Fruit fly (Drosophila melanogaster) whole organism, embryonic: ENCODE measurements around the gene CG13250.
A peak's percentile ranks its signal among the peaks of the same experiment; 100 is the strongest.

ENCODE experiments used
- CG1024 ChIP-seq: fragments of 200-800 bp; sonication (Bioruptor generic); IDR thresholded peaks from 2 replicates; pipeline ENCODE4 v1.3.6; 2022; ENCODE audit warnings: missing biosample characterization, missing genetic modification characterization
- CG10267 ChIP-seq: fragments of 200-800 bp; sonication (Bioruptor generic); optimal IDR thresholded peaks from 2 replicates; lab custom pipeline; 2018; ENCODE audit warnings: missing biosample characterization, mild to moderate bottlenecking, missing genetic modification characterization, moderate library complexity
- CG11504 ChIP-seq: fragments of 200-800 bp; sonication (Bioruptor generic); optimal IDR thresholded peaks from 3 replicates; lab custom pipeline; 2019; ENCODE audit warnings: missing biosample characterization, mild to moderate bottlenecking, missing genetic modification characterization, moderate library complexity
- CG14710 ChIP-seq: fragments of 200-800 bp; sonication (Bioruptor generic); optimal IDR thresholded peaks from 3 replicates; lab custom pipeline; 2019; ENCODE audit warnings: missing biosample characterization, mild to moderate bottlenecking, missing genetic modification characterization, moderate library complexity
- CG15011 ChIP-seq: fragments of 200-800 bp; sonication (Bioruptor generic); optimal IDR thresholded peaks from 3 replicates; lab custom pipeline; 2018; ENCODE audit warnings: missing biosample characterization, mild to moderate bottlenecking, missing genetic modification characterization
- CG1602 ChIP-seq: fragments of 200-800 bp; sonication (Bioruptor generic); optimal IDR thresholded peaks from 3 replicates; lab custom pipeline; 2016; ENCODE audit warnings: missing biosample characterization, missing genetic modification characterization
- CG17361 ChIP-seq: fragments of 200-800 bp; sonication (Bioruptor generic); IDR thresholded peaks from 3 replicates; pipeline ENCODE4 v1.3.6; 2022; ENCODE audit warnings: missing biosample characterization, missing genetic modification characterization
- CG1792 ChIP-seq: fragments of 200-800 bp; sonication (Bioruptor generic); optimal IDR thresholded peaks from 2 replicates; lab custom pipeline; 2016; ENCODE audit warnings: missing biosample characterization, missing genetic modification characterization
- CG18619 ChIP-seq: fragments of 200-800 bp; sonication (Bioruptor generic); optimal IDR thresholded peaks from 3 replicates; lab custom pipeline; 2017; ENCODE audit warnings: missing biosample characterization, mild to moderate bottlenecking, missing genetic modification characterization
- CG34224 ChIP-seq: fragments of 200-800 bp; sonication (Bioruptor generic); IDR thresholded peaks from 3 replicates; pipeline ENCODE4 v1.3.6; 2022; ENCODE audit warnings: missing biosample characterization, missing genetic modification characterization; ENCODE audit not compliant: partially characterized antibody
- CG42726 ChIP-seq: fragments of 200-800 bp; sonication (Bioruptor generic); IDR thresholded peaks from 2 replicates; pipeline ENCODE4 v1.3.6; 2022; ENCODE audit warnings: missing biosample characterization, missing genetic modification characterization; ENCODE audit not compliant: partially characterized antibody
- CG4282 ChIP-seq: fragments of 200-800 bp; sonication (Bioruptor generic); optimal IDR thresholded peaks from 2 replicates; lab custom pipeline; 2016; ENCODE audit warnings: missing biosample characterization, missing genetic modification characterization
- CG4360 ChIP-seq: fragments of 200-800 bp; sonication (Bioruptor generic); IDR thresholded peaks from 2 replicates; pipeline ENCODE4 v1.3.6; 2022; ENCODE audit warnings: missing biosample characterization, missing genetic modification characterization
- CG7372 ChIP-seq: fragments of 200-800 bp; sonication (Bioruptor generic); IDR thresholded peaks from 2 replicates; pipeline ENCODE4 v1.3.6; 2022; ENCODE audit warnings: missing biosample characterization, missing genetic modification characterization
- CG8388 ChIP-seq: fragments of 200-800 bp; sonication (Bioruptor generic); optimal IDR thresholded peaks from 2 replicates; lab custom pipeline; 2019; ENCODE audit warnings: missing biosample characterization, mild to moderate bottlenecking, missing genetic modification characterization, moderate library complexity
- CG8944 ChIP-seq: fragments of 200-800 bp; sonication (Bioruptor generic); optimal IDR thresholded peaks from 3 replicates; lab custom pipeline; 2016; ENCODE audit warnings: missing biosample characterization, missing genetic modification characterization
- Deaf1 ChIP-seq: fragments of 200-800 bp; optimal IDR thresholded peaks from 3 replicates; lab custom pipeline; 2019; ENCODE audit warnings: missing biosample characterization, mild to moderate bottlenecking, missing genetic modification characterization, moderate library complexity
- Dll ChIP-seq: fragments of 200-800 bp; sonication (Bioruptor generic); IDR thresholded peaks from 4 replicates; pipeline ENCODE4 v1.3.6; 2022; ENCODE audit warnings: missing biosample characterization, missing genetic modification characterization; ENCODE audit not compliant: partially characterized antibody
- Doc3 ChIP-seq: fragments of 200-800 bp; sonication (Bioruptor generic); IDR thresholded peaks from 3 replicates; pipeline ENCODE4 v1.3.6; 2022; ENCODE audit warnings: missing biosample characterization, missing genetic modification characterization; ENCODE audit not compliant: partially characterized antibody
- Lpt ChIP-seq: fragments of >200 bp; optimal IDR thresholded peaks from 2 replicates; lab custom pipeline; 2018; ENCODE audit warnings: missing biosample characterization, missing genetic modification characterization
- Max ChIP-seq: fragments of 200-800 bp; sonication (Bioruptor generic); optimal IDR thresholded peaks from 2 replicates; lab custom pipeline; 2016; ENCODE audit warnings: missing biosample characterization, mild to moderate bottlenecking, missing genetic modification characterization
- Nf-YB ChIP-seq: fragments of 200-800 bp; sonication (Bioruptor generic); optimal IDR thresholded peaks from 3 replicates; lab custom pipeline; 2019; ENCODE audit warnings: missing biosample characterization, mild to moderate bottlenecking, missing genetic modification characterization, moderate library complexity
- PHDP ChIP-seq: fragments of 200-800 bp; sonication (Bioruptor generic); optimal IDR thresholded peaks from 3 replicates; lab custom pipeline; 2018; ENCODE audit warnings: missing biosample characterization, mild to moderate bottlenecking, missing genetic modification characterization, moderate library complexity
- Pdp1 ChIP-seq, 2 experiments: fragments of 200-800 bp; sonication (Bioruptor generic); optimal IDR thresholded peaks; 3 replicates each; lab custom pipeline; 2016; ENCODE audit warnings: missing biosample characterization in 2 of 2, missing genetic modification characterization in 2 of 2, mild to moderate bottlenecking in 1 of 2, moderate library complexity in 1 of 2
- Scr ChIP-seq: fragments of 200-800 bp; sonication (Bioruptor generic); IDR thresholded peaks from 2 replicates; pipeline ENCODE4 v1.3.6; 2022; ENCODE audit warnings: missing biosample characterization, missing genetic modification characterization; ENCODE audit not compliant: partially characterized antibody
- Sox102F ChIP-seq: fragments of 200-800 bp; sonication (Bioruptor generic); optimal IDR thresholded peaks from 2 replicates; lab custom pipeline; 2018; ENCODE audit warnings: missing biosample characterization, mild to moderate bottlenecking, missing genetic modification characterization, moderate library complexity
- Ssrp ChIP-seq: fragments of 200-800 bp; sonication (Bioruptor generic); optimal IDR thresholded peaks from 2 replicates; lab custom pipeline; 2018; ENCODE audit warnings: missing biosample characterization, mild to moderate bottlenecking, missing genetic modification characterization, moderate library complexity
- cato ChIP-seq: fragments of 200-800 bp; sonication (Bioruptor generic); optimal IDR thresholded peaks from 2 replicates; lab custom pipeline; 2016; ENCODE audit warnings: missing biosample characterization, missing genetic modification characterization, borderline replicate concordance
- caup ChIP-seq: fragments of 200-800 bp; sonication (Bioruptor generic); optimal IDR thresholded peaks from 3 replicates; lab custom pipeline; 2017; ENCODE audit warnings: missing biosample characterization, mild to moderate bottlenecking, missing genetic modification characterization, moderate library complexity; ENCODE audit not compliant: severe bottlenecking
- chif ChIP-seq, 2 experiments: fragments of 200-800 bp; sonication (Bioruptor generic); optimal IDR thresholded peaks; 3 replicates each; lab custom pipeline; 2016; ENCODE audit warnings: missing biosample characterization in 2 of 2, missing genetic modification characterization in 2 of 2
- chinmo ChIP-seq: fragments of 200-800 bp; sonication (Bioruptor generic); IDR thresholded peaks from 4 replicates; pipeline ENCODE4 v1.3.6; 2022; ENCODE audit warnings: missing biosample characterization, missing genetic modification characterization; ENCODE audit not compliant: partially characterized antibody
- crp ChIP-seq, 2 experiments: fragments of 200-800 bp; sonication (Bioruptor generic); optimal IDR thresholded peaks; 2 replicates in 1 of 2; 3 replicates in 1 of 2; lab custom pipeline; 2017; ENCODE audit warnings: missing biosample characterization in 2 of 2, missing genetic modification characterization in 2 of 2, mild to moderate bottlenecking in 1 of 2, moderate library complexity in 1 of 2
- gce ChIP-seq: fragments of 200-800 bp; sonication (Bioruptor generic); IDR thresholded peaks from 3 replicates; pipeline ENCODE4 v1.3.6; 2022; ENCODE audit warnings: missing biosample characterization, missing genetic modification characterization
- lab ChIP-seq: fragments of 200-800 bp; sonication (Bioruptor generic); optimal IDR thresholded peaks from 3 replicates; lab custom pipeline; 2017; ENCODE audit warnings: missing biosample characterization, missing genetic modification characterization, mild to moderate bottlenecking, moderate library complexity, missing genetic modification reagents
- lilli ChIP-seq: fragments of 200-800 bp; sonication (Bioruptor generic); optimal IDR thresholded peaks from 3 replicates; lab custom pipeline; 2016; ENCODE audit warnings: missing biosample characterization, missing genetic modification characterization
- lola ChIP-seq, 3 experiments: fragments of >200 bp in 2 of 3; fragments of 200-800 bp in 1 of 3; sonication (Bioruptor generic) in 1 of 3; optimal IDR thresholded peaks; 2 replicates each; lab custom pipeline; 2017 to 2019; ENCODE audit warnings: missing biosample characterization in 3 of 3, missing genetic modification characterization in 3 of 3, mild to moderate bottlenecking in 1 of 3, moderate library complexity in 1 of 3
- nerfin-1 ChIP-seq: fragments of 200-800 bp; sonication (Bioruptor generic); optimal IDR thresholded peaks from 3 replicates; lab custom pipeline; 2019; ENCODE audit warnings: missing biosample characterization, mild to moderate bottlenecking, missing genetic modification characterization, moderate library complexity
- pita ChIP-seq: fragments of 200-800 bp; sonication (Bioruptor generic); optimal IDR thresholded peaks from 2 replicates; lab custom pipeline; 2017; ENCODE audit warnings: missing biosample characterization, mild to moderate bottlenecking, missing genetic modification characterization
- rib ChIP-seq: fragments of 200-800 bp; sonication (Bioruptor generic); IDR thresholded peaks from 2 replicates; pipeline ENCODE4 v1.3.6; 2022; ENCODE audit warnings: missing biosample characterization, missing genetic modification characterization
- ro ChIP-seq: fragments of 200-800 bp; sonication (Bioruptor generic); IDR thresholded peaks from 2 replicates; pipeline ENCODE4 v1.3.6; 2022; ENCODE audit warnings: missing biosample characterization, missing genetic modification characterization
- sens-2 ChIP-seq: fragments of 200-800 bp; sonication (Bioruptor generic); IDR thresholded peaks from 2 replicates; pipeline ENCODE4 v1.3.6; 2022; ENCODE audit warnings: missing biosample characterization, missing genetic modification characterization
- stwl ChIP-seq: fragments of 200-800 bp; sonication (Bioruptor generic); optimal IDR thresholded peaks from 3 replicates; lab custom pipeline; 2018; ENCODE audit warnings: missing biosample characterization, mild to moderate bottlenecking, missing genetic modification characterization, moderate library complexity
- tll ChIP-seq, 2 experiments: fragments of 200-800 bp in 1 of 2; fragments of >200 bp in 1 of 2; sonication (Bioruptor generic) in 1 of 2; optimal IDR thresholded peaks; 2 replicates each; lab custom pipeline; 2017 to 2019; ENCODE audit warnings: missing biosample characterization in 2 of 2, missing genetic modification characterization in 2 of 2, mild to moderate bottlenecking in 1 of 2, moderate library complexity in 1 of 2
- toy ChIP-seq: fragments of 200-800 bp; sonication (Bioruptor generic); IDR thresholded peaks from 2 replicates; pipeline ENCODE4 v1.3.6; 2022; ENCODE audit warnings: missing biosample characterization, missing genetic modification characterization
- vvl ChIP-seq: fragments of 200-800 bp; sonication (Bioruptor generic); IDR thresholded peaks from 2 replicates; pipeline ENCODE4 v1.3.6; 2022; ENCODE audit warnings: missing biosample characterization, missing genetic modification characterization
- zfh1 ChIP-seq: fragments of 200-800 bp; sonication (Bioruptor generic); IDR thresholded peaks from 3 replicates; pipeline ENCODE4 v1.3.6; 2022; ENCODE audit warnings: missing biosample characterization, missing genetic modification characterization

CG13250 gene

DNA sequence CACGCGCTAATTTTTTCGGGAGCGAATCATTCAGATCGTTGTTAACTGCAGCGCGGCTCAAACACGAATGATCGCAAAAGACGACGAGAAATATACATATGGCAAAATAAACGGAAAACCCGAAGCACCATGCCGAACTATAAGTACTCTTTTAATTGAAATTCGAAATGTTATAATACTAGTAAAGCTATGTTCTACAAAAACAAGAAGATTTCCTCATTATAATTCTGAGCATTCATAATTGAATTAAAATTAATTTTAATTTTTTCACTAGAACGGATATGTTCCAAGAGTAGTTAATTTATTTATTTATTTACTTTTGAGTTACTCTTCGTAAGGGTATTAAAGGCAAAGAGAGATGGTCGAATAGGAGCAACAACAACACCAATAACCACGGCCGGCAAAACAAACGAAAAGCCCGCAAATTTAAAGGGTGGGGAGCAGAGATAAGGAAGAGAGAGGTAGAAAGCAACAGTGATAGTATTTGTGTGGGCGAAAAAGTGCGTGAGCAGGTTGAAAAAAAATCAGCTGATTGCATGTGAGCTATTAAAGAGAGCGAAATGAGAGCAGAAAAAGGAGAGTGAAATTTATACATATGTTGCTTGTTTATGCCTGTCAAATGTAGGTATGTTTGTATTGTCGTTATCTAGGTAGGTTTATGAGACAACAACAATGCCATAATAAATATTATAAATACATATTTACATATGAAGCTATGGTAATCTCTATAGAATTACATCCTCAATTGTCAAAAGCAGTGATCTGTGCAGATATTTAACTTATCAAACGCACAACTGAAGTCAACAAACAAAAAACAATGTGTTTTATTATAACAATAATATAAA lies 39.9 kb upstream of the CG13250 start (continued):
- TF ChIP-seq zfh1: peak; percentile 68; the same call in 2 of the 3 replicates
- TF ChIP-seq toy (GFP tag; lab: Robert Waterston, UW): 0 out of 2 replicates have a peak, but pooled peaks have one; percentile 33
- TF ChIP-seq cato (GFP tag; lab: Kevin White, UChicago): peak; percentile 11
- peak; percentile 63; the same call in 1 of the 2 replicates for TF ChIP-seq rib (GFP tag; lab: Robert Waterston, UW)
- no peak for TF ChIP-seq tll (GFP tag; optimal IDR thresholded peaks at IDR 0.05; lab: Kevin White, UChicago)
- TF ChIP-seq lola (GFP tag; optimal IDR thresholded peaks at IDR 0.05; lab: Kevin White, UChicago): peak in 1 of 3 experiments; percentile 20
- TF ChIP-seq lab (GFP tag; lab: Kevin White, UChicago): peak; percentile 85
- TF ChIP-seq vvl: peak; percentile 90
- TF ChIP-seq CG7372: peak; percentile 55
- TF ChIP-seq CG8388 (GFP tag; lab: Kevin White, UChicago): peak; percentile 71
- TF ChIP-seq chif (GFP tag; optimal IDR thresholded peaks at IDR 0.05; lab: Kevin White, UChicago): peak in 1 of 2 experiments; percentile 37
- TF ChIP-seq Deaf1 (tag; lab: Kevin White, UChicago): peak; percentile 74
- peak; percentile 12 for TF ChIP-seq Max (GFP tag; lab: Kevin White, UChicago)
- peak; percentile 67 for TF ChIP-seq CG4360 (GFP tag; lab: Robert Waterston, UW)
- TF ChIP-seq chinmo (GFP tag; lab: Robert Waterston, UW): 0 out of 4 replicates have a peak, but pooled peaks have one; percentile 30
- peak; percentile 13 for TF ChIP-seq CG1792
- peak; percentile 53 for TF ChIP-seq CG15011 (GFP tag; lab: Kevin White, UChicago)
- peak; percentile 69 for TF ChIP-seq CG17361 (GFP tag; lab: Robert Waterston, UW)
- peak; percentile 13 for TF ChIP-seq CG1602 (GFP tag; lab: Kevin White, UChicago)
- peak; percentile 55; the same call in 1 of the 4 replicates for TF ChIP-seq Dll (GFP tag; lab: Robert Waterston, UW)
- TF ChIP-seq gce (GFP tag; lab: Robert Waterston, UW): 0 out of 3 replicates have a peak, but pooled peaks have one; percentile 47
- peak in 1 of 2 experiments; percentile 61 for TF ChIP-seq crp (GFP tag; optimal IDR thresholded peaks at IDR 0.05; lab: Kevin White, UChicago)
- TF ChIP-seq stwl: no peak
- 0 out of 2 replicates have a peak, but pooled peaks have one; percentile 20 for TF ChIP-seq sens-2

- TF ChIP-seq Sox102F (GFP tag; lab: Kevin White, UChicago) (peak; percentile 39), pita (GFP tag; lab: Kevin White, UChicago) (no peak), CG42726 (GFP tag; lab: Robert Waterston, UW) (no peak), Ssrp (tag; lab: Kevin White, UChicago) (peak; percentile 4), CG14710 (tag; lab: Kevin White, UChicago) (no peak), CG18619 (GFP tag; lab: Kevin White, UChicago) (peak; percentile 28), nerfin-1 (tag; lab: Kevin White, UChicago) (no peak), lilli (GFP tag; lab: Kevin White, UChicago) (peak; percentile 25), Lpt (GFP tag; lab: Kevin White, UChicago) (no peak), CG34224 (GFP tag; lab: Robert Waterston, UW) (no peak), CG8944 (GFP tag; lab: Kevin White, UChicago) (no peak), CG10267 (tag; lab: Kevin White, UChicago) (peak; percentile 69), Scr (GFP tag; lab: Robert Waterston, UW) (no peak), CG4282 (GFP tag; lab: Kevin White, UChicago) (no peak), Pdp1 (GFP tag; optimal IDR thresholded peaks at IDR 0.05; lab: Kevin White, UChicago) (peak in 1 of 2 experiments; percentile 2), CG11504 (peak; percentile 41), Nf-YB (GFP tag; lab: Kevin White, UChicago) (peak; percentile 4), caup (GFP tag; lab: Kevin White, UChicago) (peak; percentile 22), ro (no peak), CG1024 (GFP tag; lab: Robert Waterston, UW) (no peak), PHDP (tag; lab: Kevin White, UChicago) (peak; percentile 48), Doc3 (no peak)
Observed at dm6 chr3L:20494262-20494601, 39.3 kb upstream of the CG13250 start.
